Worm (Caenorhabditis elegans) whole organism, L1 larva: ENCODE data around the gene T22F3.10.

Experiments
- C04F5.9 ChIP-seq: sonication (generic microtip); optimal IDR thresholded peaks from 2 replicates; lab custom pipeline; 2016; ENCODE audit warnings: missing genetic modification characterization, missing compliant biosample characterization
- C34B4.2 ChIP-seq: sonication (generic microtip); optimal IDR thresholded peaks from 2 replicates; lab custom pipeline; 2017; ENCODE audit warnings: mild to moderate bottlenecking, missing genetic modification characterization, missing compliant biosample characterization
- aha-1 ChIP-seq: fragments of 150-350 bp; optimal IDR thresholded peaks from 2 replicates; lab custom pipeline; 2014; ENCODE audit warnings: missing biosample characterization, missing genetic modification characterization
- aly-2 ChIP-seq: fragments of 150-350 bp; optimal IDR thresholded peaks from 2 replicates; lab custom pipeline; 2014; ENCODE audit warnings: missing biosample characterization, missing genetic modification characterization
- ama-1 ChIP-seq: fragments of 150-350 bp; optimal IDR thresholded peaks from 2 replicates; lab custom pipeline; 2014
- blmp-1 ChIP-seq: fragments of 150-350 bp; optimal IDR thresholded peaks from 2 replicates; lab custom pipeline; 2014; ENCODE audit warnings: missing biosample characterization, missing genetic modification characterization
- ceh-63 ChIP-seq: fragments of 200-800 bp; sonication (Bioruptor generic); optimal IDR thresholded peaks from 2 replicates; lab custom pipeline; 2018; ENCODE audit warnings: mild to moderate bottlenecking, missing genetic modification characterization, missing compliant biosample characterization
- ceh-88 ChIP-seq: fragments of 200-800 bp; sonication (Bioruptor generic); IDR thresholded peaks from 2 replicates; pipeline ENCODE4 v1.3.6; 2022; ENCODE audit warnings: missing genetic modification characterization, missing compliant biosample characterization
- ceh-90 ChIP-seq: sonication (generic microtip); optimal IDR thresholded peaks from 2 replicates; lab custom pipeline; 2016; ENCODE audit warnings: missing genetic modification characterization, missing compliant biosample characterization
- dsc-1 ChIP-seq: sonication (generic microtip); optimal IDR thresholded peaks from 2 replicates; lab custom pipeline; 2016; ENCODE audit warnings: mild to moderate bottlenecking, missing genetic modification characterization, missing compliant biosample characterization
- efl-1 ChIP-seq, 4 experiments: fragments of 150-350 bp; optimal IDR thresholded peaks in 3 of 4; peaks in 1 of 4; 1 replicate in 1 of 4; 2 replicates in 3 of 4; lab custom pipeline; 2014; ENCODE audit warnings: missing biosample characterization in 2 of 4, missing genetic modification characterization in 2 of 4, missing genetic modification reagents in 2 of 4
- elt-2 ChIP-seq: sonication (generic microtip); optimal IDR thresholded peaks from 2 replicates; lab custom pipeline; 2016; ENCODE audit warnings: missing genetic modification characterization, mild to moderate bottlenecking, inconsistent platforms, missing compliant biosample characterization, missing genetic modification reagents
- elt-3 ChIP-seq, 6 experiments: fragments of 150-350 bp in 1 of 6; sonication (generic microtip); optimal IDR thresholded peaks; 2 replicates each; lab custom pipeline; 2017 to 2018; ENCODE audit warnings: missing biosample characterization in 6 of 6, missing genetic modification characterization in 6 of 6, inconsistent platforms in 1 of 6
- fkh-10 ChIP-seq: sonication (generic microtip); optimal IDR thresholded peaks from 2 replicates; lab custom pipeline; 2017; ENCODE audit warnings: missing biosample characterization, missing genetic modification reagents, missing genetic modification characterization
- fkh-8 ChIP-seq: sonication (generic microtip); optimal IDR thresholded peaks from 2 replicates; lab custom pipeline; 2016; ENCODE audit warnings: mild to moderate bottlenecking, missing genetic modification characterization, missing compliant biosample characterization
- fos-1 ChIP-seq: fragments of 150-350 bp; optimal IDR thresholded peaks from 2 replicates; lab custom pipeline; 2014; ENCODE audit warnings: missing biosample characterization, missing genetic modification characterization
- hlh-17 ChIP-seq: fragments of 200-800 bp; sonication (Bioruptor generic); optimal IDR thresholded peaks from 2 replicates; lab custom pipeline; 2018; ENCODE audit warnings: missing genetic modification characterization, mild to moderate bottlenecking, missing compliant biosample characterization, moderate library complexity, borderline replicate concordance
- hlh-4 ChIP-seq: sonication (generic microtip); optimal IDR thresholded peaks from 2 replicates; lab custom pipeline; 2016; ENCODE audit warnings: mild to moderate bottlenecking, missing genetic modification characterization, missing compliant biosample characterization
- hpl-2 ChIP-seq: fragments of 150-350 bp; optimal IDR thresholded peaks from 2 replicates; lab custom pipeline; 2014; ENCODE audit warnings: missing biosample characterization, missing genetic modification reagents, missing genetic modification characterization
- irx-1 ChIP-seq: sonication (generic microtip); optimal IDR thresholded peaks from 2 replicates; lab custom pipeline; 2016; ENCODE audit warnings: missing genetic modification characterization, missing compliant biosample characterization
- isw-1 ChIP-seq: fragments of 200-800 bp; sonication (Bioruptor generic); IDR thresholded peaks from 2 replicates; pipeline ENCODE4 v1.3.6; 2022; ENCODE audit warnings: missing genetic modification characterization, missing compliant biosample characterization
- lin-14 ChIP-seq: fragments of 200-800 bp; sonication (Bioruptor generic); optimal IDR thresholded peaks from 2 replicates; lab custom pipeline; 2018; ENCODE audit warnings: mild to moderate bottlenecking, missing genetic modification characterization, moderate library complexity, missing compliant biosample characterization
- lin-15B ChIP-seq: fragments of 150-350 bp; sonication (generic microtip); optimal IDR thresholded peaks from 3 replicates; lab custom pipeline; 2014; ENCODE audit warnings: missing biosample characterization, missing genetic modification characterization
- lir-3 ChIP-seq: sonication (generic microtip); optimal IDR thresholded peaks from 2 replicates; lab custom pipeline; 2016; ENCODE audit warnings: mild to moderate bottlenecking, missing genetic modification characterization, moderate library complexity, missing compliant biosample characterization; ENCODE audit not compliant: poor library complexity
- mdl-1 ChIP-seq, 2 experiments: fragments of 150-350 bp; optimal IDR thresholded peaks; 2 replicates each; lab custom pipeline; 2014 to 2017; ENCODE audit warnings: missing biosample characterization in 2 of 2, missing genetic modification characterization in 2 of 2, inconsistent platforms in 1 of 2
- nhr-20 ChIP-seq: sonication (generic microtip); optimal IDR thresholded peaks from 2 replicates; lab custom pipeline; 2016; ENCODE audit warnings: mild to moderate bottlenecking, missing genetic modification characterization, missing compliant biosample characterization
- nhr-237 ChIP-seq: fragments of 150-350 bp; optimal IDR thresholded peaks from 2 replicates; lab custom pipeline; 2014; ENCODE audit warnings: missing biosample characterization, missing genetic modification characterization
- nhr-47 ChIP-seq: sonication (generic microtip); optimal IDR thresholded peaks from 2 replicates; lab custom pipeline; 2016; ENCODE audit warnings: mild to moderate bottlenecking, missing genetic modification characterization, moderate library complexity, missing compliant biosample characterization
- nhr-71 ChIP-seq: sonication (generic microtip); optimal IDR thresholded peaks from 2 replicates; lab custom pipeline; 2016; ENCODE audit warnings: mild to moderate bottlenecking, missing genetic modification characterization, moderate library complexity, missing compliant biosample characterization
- nhr-76 ChIP-seq: sonication (generic microtip); optimal IDR thresholded peaks from 2 replicates; lab custom pipeline; 2017; ENCODE audit warnings: missing biosample characterization, missing genetic modification characterization
- nhr-85 ChIP-seq: sonication (generic microtip); peaks from one replicate; lab custom pipeline; 2016; ENCODE audit warnings: missing genetic modification characterization, inconsistent platforms, missing compliant biosample characterization
- pax-3 ChIP-seq: fragments of 200-800 bp; sonication (Bioruptor generic); optimal IDR thresholded peaks from 2 replicates; lab custom pipeline; 2018; ENCODE audit warnings: mild to moderate bottlenecking, missing genetic modification characterization, moderate library complexity, missing compliant biosample characterization
- pqm-1 ChIP-seq: sonication (generic microtip); optimal IDR thresholded peaks from 3 replicates; lab custom pipeline; 2017; ENCODE audit warnings: missing biosample characterization, missing genetic modification characterization
- skn-1 ChIP-seq: fragments of 150-350 bp; optimal IDR thresholded peaks from 2 replicates; lab custom pipeline; 2014; ENCODE audit warnings: missing biosample characterization, missing genetic modification characterization
- snpc-4 ChIP-seq: fragments of 150-350 bp; optimal IDR thresholded peaks from 2 replicates; lab custom pipeline; 2014; ENCODE audit warnings: missing biosample characterization, missing genetic modification characterization
- sup-37 ChIP-seq: fragments of 200-800 bp; sonication (Bioruptor generic); optimal IDR thresholded peaks from 2 replicates; lab custom pipeline; 2018; ENCODE audit warnings: mild to moderate bottlenecking, missing genetic modification characterization, missing compliant biosample characterization
- swsn-7 ChIP-seq: sonication (generic microtip); optimal IDR thresholded peaks from 2 replicates; lab custom pipeline; 2016; ENCODE audit warnings: missing genetic modification characterization, missing compliant biosample characterization
- tlp-1 ChIP-seq: fragments of 150-350 bp; optimal IDR thresholded peaks from 2 replicates; lab custom pipeline; 2014; ENCODE audit warnings: missing biosample characterization, missing genetic modification characterization
- unc-130 ChIP-seq: fragments of 150-350 bp; optimal IDR thresholded peaks from 2 replicates; lab custom pipeline; 2017; ENCODE audit warnings: missing biosample characterization, missing genetic modification characterization, inconsistent platforms
- unc-62 ChIP-seq: fragments of 150-350 bp; optimal IDR thresholded peaks from 2 replicates; lab custom pipeline; 2014; ENCODE audit warnings: missing biosample characterization, missing genetic modification reagents, missing genetic modification characterization
- unc-98 ChIP-seq: fragments of 200-800 bp; sonication (Bioruptor generic); IDR thresholded peaks from 2 replicates; pipeline ENCODE4 v1.3.6; 2022; ENCODE audit warnings: missing genetic modification characterization, missing compliant biosample characterization
- xbp-1 ChIP-seq: sonication (generic microtip); optimal IDR thresholded peaks from 2 replicates; lab custom pipeline; 2016; ENCODE audit warnings: missing genetic modification characterization, missing compliant biosample characterization
- zip-4 ChIP-seq: fragments of 200-800 bp; sonication (Bioruptor generic); optimal IDR thresholded peaks from 2 replicates; lab custom pipeline; 2018; ENCODE audit warnings: mild to moderate bottlenecking, missing genetic modification characterization, moderate library complexity, missing compliant biosample characterization

The T22F3.10 gene

ce11 chrV:3582086-3582485, 29.5 kb downstream of the T22F3.10 start:
- TF ChIP-seq ceh-88 (GFP tag; lab: Robert Waterston, UW) (no peak), lin-14 (GFP tag; lab: Kevin White, UChicago) (no peak), unc-62 (GFP tag; lab: Kevin White, UChicago) (no peak), elt-2 (no peak), nhr-20 (no peak), tlp-1 (tag; lab: Kevin White, UChicago) (no peak), lir-3 (tag; lab: Kevin White, UChicago) (no peak), skn-1 (tag; lab: Kevin White, UChicago) (no peak), nhr-71 (tag; lab: Kevin White, UChicago) (peak; percentile 15), sup-37 (GFP tag; lab: Kevin White, UChicago) (no peak), nhr-85 (peak; percentile 36)

- TF ChIP-seq dsc-1 (tag; lab: Kevin White, UChicago), result no peak
- TF ChIP-seq ceh-63 (GFP tag; lab: Kevin White, UChicago), result no peak
- TF ChIP-seq fkh-10 (GFP tag; lab: Kevin White, UChicago), result no peak
- no peak for TF ChIP-seq hlh-17 (GFP tag; lab: Kevin White, UChicago)
- no peak for TF ChIP-seq pqm-1 (tag; lab: Kevin White, UChicago)
- TF ChIP-seq ceh-90 (tag; lab: Kevin White, UChicago), result no peak
- no peak for TF ChIP-seq nhr-76
Measured at ce11 chrV:3581643-3582042, 29.9 kb downstream of the T22F3.10 start.

ce11 chrV:3581034-3581433, 30.5 kb downstream of the T22F3.10 start:
- TF ChIP-seq hlh-17 (GFP tag; lab: Kevin White, UChicago), result no peak
- no peak for TF ChIP-seq elt-2
- TF ChIP-seq blmp-1 (tag; lab: Kevin White, UChicago), result no peak
- no peak for TF ChIP-seq pax-3
- peak; percentile 6 for TF ChIP-seq nhr-71 (tag; lab: Kevin White, UChicago)
- no peak for TF ChIP-seq hpl-2 (GFP tag; lab: Kevin White, UChicago)
- no peak for TF ChIP-seq aly-2 (tag; lab: Kevin White, UChicago)
- no peak for TF ChIP-seq unc-62 (GFP tag; lab: Kevin White, UChicago)
- peak in 1 of 2 experiments; percentile 9 for TF ChIP-seq mdl-1 (tag; optimal IDR thresholded peaks at IDR 0.05; lab: Kevin White, UChicago)
- TF ChIP-seq zip-4 (GFP tag; lab: Kevin White, UChicago), result no peak
- TF ChIP-seq snpc-4 (tag; lab: Kevin White, UChicago), result no peak

ce11 chrV:3580385-3580784, 31.2 kb downstream of the T22F3.10 start:
- TF ChIP-seq efl-1 (optimal IDR thresholded peaks at IDR 0.05; lab: Kevin White, UChicago) (no peak), efl-1 (GFP tag; optimal IDR thresholded peaks at IDR 0.05 in 1 of 2; lab: Kevin White, UChicago) (peak in 1 of 2 experiments; percentile 27), fkh-8 (tag; lab: Kevin White, UChicago) (no peak), isw-1 (GFP tag; lab: Robert Waterston, UW) (no peak), hpl-2 (GFP tag; lab: Kevin White, UChicago) (no peak), nhr-47 (tag; lab: Kevin White, UChicago) (no peak), elt-2 (peak; percentile 52), blmp-1 (tag; lab: Kevin White, UChicago) (peak; percentile 52), elt-3 (tag; optimal IDR thresholded peaks at IDR 0.05; lab: Kevin White, UChicago) (peak in 2 of 6 experiments; percentile 8 to 39)

ce11 chrV:3579795-3580194, 31.8 kb downstream of the T22F3.10 start:
- TF ChIP-seq hlh-4 (no peak), hlh-17 (GFP tag; lab: Kevin White, UChicago) (no peak), efl-1 (optimal IDR thresholded peaks at IDR 0.05; lab: Kevin White, UChicago) (peak; percentile 46 to 68), efl-1 (GFP tag; optimal IDR thresholded peaks at IDR 0.05 in 1 of 2; lab: Kevin White, UChicago) (peak; percentile 82 to 96), C34B4.2 (tag; lab: Kevin White, UChicago) (no peak), lin-14 (GFP tag; lab: Kevin White, UChicago) (peak; percentile 85), fos-1 (tag; lab: Kevin White, UChicago) (peak; percentile 42), xbp-1 (tag; lab: Kevin White, UChicago) (peak; percentile 8), zip-4 (GFP tag; lab: Kevin White, UChicago) (no peak), ceh-90 (tag; lab: Kevin White, UChicago) (no peak), unc-98 (GFP tag; lab: Robert Waterston, UW) (no peak), fkh-8 (tag; lab: Kevin White, UChicago) (peak; percentile 15), swsn-7 (tag; lab: Kevin White, UChicago) (peak; percentile 32), aha-1 (no peak), C04F5.9 (tag; lab: Kevin White, UChicago) (no peak), aly-2 (tag; lab: Kevin White, UChicago) (no peak), ama-1 (lab: Kevin White, UChicago) (no peak), nhr-237 (no peak), irx-1 (tag; lab: Kevin White, UChicago) (no peak), unc-130 (tag; lab: Kevin White, UChicago) (peak; percentile 16), lin-15B (tag; lab: Kevin White, UChicago) (peak; percentile 86), mdl-1 (tag; optimal IDR thresholded peaks at IDR 0.05; lab: Kevin White, UChicago) (no peak)
